Fruit fly (Drosophila melanogaster) whole organism, embryonic: Measurements from ENCODE around the gene CG42671.

Source experiments
- C15 ChIP-seq: fragments of 200-800 bp; sonication (Bioruptor generic); IDR thresholded peaks from 3 replicates; pipeline ENCODE4 v1.3.6; 2022; ENCODE audit warnings: missing biosample characterization, missing genetic modification characterization
- CG10267 ChIP-seq: fragments of 200-800 bp; sonication (Bioruptor generic); optimal IDR thresholded peaks from 2 replicates; lab custom pipeline; 2018; ENCODE audit warnings: missing biosample characterization, mild to moderate bottlenecking, missing genetic modification characterization, moderate library complexity
- CG12155 ChIP-seq: fragments of 200-800 bp; sonication (Bioruptor generic); optimal IDR thresholded peaks from 3 replicates; lab custom pipeline; 2016; ENCODE audit warnings: missing biosample characterization, missing genetic modification characterization
- CG12391 ChIP-seq: fragments of 200-800 bp; sonication (Bioruptor generic); optimal IDR thresholded peaks from 3 replicates; lab custom pipeline; 2018; ENCODE audit warnings: missing biosample characterization, mild to moderate bottlenecking, missing genetic modification characterization, moderate library complexity
- CG13624 ChIP-seq: fragments of 200-800 bp; sonication (Bioruptor generic); optimal IDR thresholded peaks from 2 replicates; lab custom pipeline; 2016; ENCODE audit warnings: missing biosample characterization, missing genetic modification characterization
- CG13775 ChIP-seq: fragments of 200-800 bp; sonication (Bioruptor generic); optimal IDR thresholded peaks from 3 replicates; lab custom pipeline; 2017; ENCODE audit warnings: missing biosample characterization, mild to moderate bottlenecking, missing genetic modification characterization
- CG14710 ChIP-seq: fragments of 200-800 bp; sonication (Bioruptor generic); optimal IDR thresholded peaks from 3 replicates; lab custom pipeline; 2019; ENCODE audit warnings: missing biosample characterization, mild to moderate bottlenecking, missing genetic modification characterization, moderate library complexity
- CG1529 ChIP-seq: fragments of 200-800 bp; sonication (Bioruptor generic); optimal IDR thresholded peaks from 3 replicates; lab custom pipeline; 2018; ENCODE audit warnings: missing biosample characterization, missing genetic modification characterization
- CG15514 ChIP-seq: fragments of 200-800 bp; sonication (Bioruptor generic); optimal IDR thresholded peaks from 3 replicates; lab custom pipeline; 2017; ENCODE audit warnings: missing biosample characterization, missing genetic modification characterization, mild to moderate bottlenecking, moderate library complexity, missing genetic modification reagents
- CG18011 ChIP-seq: fragments of 200-800 bp; sonication (Bioruptor generic); optimal IDR thresholded peaks from 2 replicates; lab custom pipeline; 2017; ENCODE audit warnings: missing biosample characterization, missing genetic modification characterization, mild to moderate bottlenecking, moderate library complexity, missing genotype
- CG18262 ChIP-seq: fragments of 200-800 bp; optimal IDR thresholded peaks from 3 replicates; lab custom pipeline; 2019; ENCODE audit warnings: missing biosample characterization, mild to moderate bottlenecking, missing genetic modification characterization, moderate library complexity
- CG18619 ChIP-seq: fragments of 200-800 bp; sonication (Bioruptor generic); optimal IDR thresholded peaks from 3 replicates; lab custom pipeline; 2017; ENCODE audit warnings: missing biosample characterization, mild to moderate bottlenecking, missing genetic modification characterization
- CG2712 ChIP-seq: fragments of 200-800 bp; optimal IDR thresholded peaks from 3 replicates; lab custom pipeline; 2019; ENCODE audit warnings: missing biosample characterization, mild to moderate bottlenecking, missing genetic modification characterization, moderate library complexity
- CG3065 ChIP-seq: fragments of 200-800 bp; sonication (Bioruptor generic); optimal IDR thresholded peaks from 2 replicates; lab custom pipeline; 2016; ENCODE audit warnings: missing biosample characterization, missing genetic modification characterization
- CG31441 ChIP-seq: fragments of 200-800 bp; sonication (Bioruptor generic); IDR thresholded peaks from 2 replicates; pipeline ENCODE4 v1.3.6; 2022; ENCODE audit warnings: missing biosample characterization, missing genetic modification characterization
- CG3163 ChIP-seq: fragments of 200-800 bp; sonication (Bioruptor generic); optimal IDR thresholded peaks from 3 replicates; lab custom pipeline; 2016; ENCODE audit warnings: missing biosample characterization, missing genetic modification characterization
- CG4854 ChIP-seq: fragments of 200-800 bp; sonication (Bioruptor generic); optimal IDR thresholded peaks from 2 replicates; lab custom pipeline; 2016; ENCODE audit warnings: missing biosample characterization, missing genetic modification characterization, inconsistent platforms
- CG5953 ChIP-seq: fragments of 200-800 bp; sonication (Bioruptor generic); IDR thresholded peaks from 2 replicates; pipeline ENCODE4 v1.3.6; 2022; ENCODE audit warnings: missing biosample characterization, missing genetic modification characterization
- CG6175 ChIP-seq: fragments of 200-800 bp; sonication (Bioruptor generic); IDR thresholded peaks from 3 replicates; pipeline ENCODE4 v1.3.6; 2022; ENCODE audit warnings: missing biosample characterization, missing genetic modification characterization
- CG7556 ChIP-seq: fragments of 200-800 bp; sonication (Bioruptor generic); optimal IDR thresholded peaks from 2 replicates; lab custom pipeline; 2017; ENCODE audit warnings: missing biosample characterization, mild to moderate bottlenecking, missing genetic modification characterization
- CkIIα-i1 ChIP-seq: fragments of 200-800 bp; sonication (Bioruptor generic); IDR thresholded peaks from 2 replicates; pipeline ENCODE4 v1.3.6; 2022; ENCODE audit warnings: missing biosample characterization, missing genetic modification characterization
- Deaf1 ChIP-seq: fragments of 200-800 bp; optimal IDR thresholded peaks from 3 replicates; lab custom pipeline; 2019; ENCODE audit warnings: missing biosample characterization, mild to moderate bottlenecking, missing genetic modification characterization, moderate library complexity
- Dek ChIP-seq: fragments of 200-800 bp; sonication (Bioruptor generic); optimal IDR thresholded peaks from 3 replicates; lab custom pipeline; 2019; ENCODE audit warnings: missing biosample characterization, mild to moderate bottlenecking, missing genetic modification characterization, moderate library complexity
- Fer2 ChIP-seq: fragments of 200-800 bp; sonication (Bioruptor generic); optimal IDR thresholded peaks from 2 replicates; lab custom pipeline; 2018; ENCODE audit warnings: missing biosample characterization, mild to moderate bottlenecking, missing genetic modification characterization, moderate library complexity
- GATAe ChIP-seq: fragments of 200-800 bp; sonication (Bioruptor generic); conservative IDR thresholded peaks from 2 replicates; pipeline ENCODE4 v1.3.6; 2022; ENCODE audit warnings: missing biosample characterization, missing genetic modification characterization
- H15 ChIP-seq: fragments of 200-800 bp; sonication (Bioruptor generic); IDR thresholded peaks from 3 replicates; pipeline ENCODE4 v1.3.6; 2022; ENCODE audit warnings: missing biosample characterization, missing genetic modification characterization
- HLH54F ChIP-seq: fragments of 200-800 bp; sonication (Bioruptor generic); optimal IDR thresholded peaks from 3 replicates; lab custom pipeline; 2016; ENCODE audit warnings: missing biosample characterization, missing genetic modification characterization
- Mad ChIP-seq: fragments of 200-800 bp; sonication (Bioruptor generic); optimal IDR thresholded peaks from 2 replicates; lab custom pipeline; 2016; ENCODE audit warnings: missing biosample characterization, missing genetic modification characterization
- Neu2 ChIP-seq: fragments of 200-800 bp; sonication (Bioruptor generic); optimal IDR thresholded peaks from 3 replicates; lab custom pipeline; 2016; ENCODE audit warnings: missing biosample characterization, missing genetic modification characterization, borderline replicate concordance
- Pdp1 ChIP-seq, 2 experiments: fragments of 200-800 bp; sonication (Bioruptor generic); optimal IDR thresholded peaks; 3 replicates each; lab custom pipeline; 2016; ENCODE audit warnings: missing biosample characterization in 2 of 2, missing genetic modification characterization in 2 of 2, mild to moderate bottlenecking in 1 of 2, moderate library complexity in 1 of 2
- Poxn ChIP-seq: fragments of 200-800 bp; sonication (Bioruptor generic); IDR thresholded peaks from 2 replicates; pipeline ENCODE4 v1.3.6; 2022; ENCODE audit warnings: missing biosample characterization, missing genetic modification characterization
- Ptx1 ChIP-seq: fragments of 200-800 bp; sonication (Bioruptor generic); IDR thresholded peaks from 2 replicates; pipeline ENCODE4 v1.3.6; 2022; ENCODE audit warnings: missing biosample characterization, missing genetic modification characterization
- Rx ChIP-seq: fragments of 200-800 bp; sonication (Bioruptor generic); IDR thresholded peaks from 2 replicates; pipeline ENCODE4 v1.3.6; 2022; ENCODE audit warnings: missing biosample characterization, missing genetic modification characterization
- Six4 ChIP-seq: fragments of 200-800 bp; sonication (Bioruptor generic); optimal IDR thresholded peaks from 2 replicates; lab custom pipeline; 2016; ENCODE audit warnings: missing biosample characterization, missing genetic modification characterization
- ac ChIP-seq: fragments of 200-800 bp; sonication (Bioruptor generic); optimal IDR thresholded peaks from 3 replicates; lab custom pipeline; 2017; ENCODE audit warnings: missing biosample characterization, mild to moderate bottlenecking, missing genetic modification characterization
- grn ChIP-seq: fragments of 200-800 bp; sonication (Bioruptor generic); optimal IDR thresholded peaks from 3 replicates; lab custom pipeline; 2017; ENCODE audit warnings: missing biosample characterization, missing genetic modification characterization
- gsb ChIP-seq: fragments of 200-800 bp; sonication (Bioruptor generic); IDR thresholded peaks from 2 replicates; pipeline ENCODE4 v1.3.6; 2022; ENCODE audit warnings: missing biosample characterization, missing genetic modification characterization
- hb ChIP-seq: fragments of 200-800 bp; sonication (Bioruptor generic); IDR thresholded peaks from 3 replicates; pipeline ENCODE4 v1.3.6; 2022; ENCODE audit warnings: missing biosample characterization, missing genetic modification characterization; ENCODE audit not compliant: partially characterized antibody
- kah ChIP-seq: fragments of 200-800 bp; sonication (Bioruptor generic); optimal IDR thresholded peaks from 2 replicates; lab custom pipeline; 2018; ENCODE audit warnings: missing biosample characterization, mild to moderate bottlenecking, missing genetic modification characterization
- nerfin-2 ChIP-seq: fragments of 200-800 bp; sonication (Bioruptor generic); IDR thresholded peaks from 2 replicates; pipeline ENCODE4 v1.3.6; 2022; ENCODE audit warnings: missing biosample characterization, missing genetic modification characterization; ENCODE audit not compliant: partially characterized antibody
- oc ChIP-seq: fragments of 200-800 bp; sonication (Bioruptor generic); optimal IDR thresholded peaks from 2 replicates; lab custom pipeline; 2018; ENCODE audit warnings: missing biosample characterization, mild to moderate bottlenecking, missing genetic modification characterization, moderate library complexity
- pzg ChIP-seq: fragments of 200-800 bp; sonication (Bioruptor generic); optimal IDR thresholded peaks from 3 replicates; lab custom pipeline; 2018; ENCODE audit warnings: missing biosample characterization, mild to moderate bottlenecking, missing genetic modification characterization, moderate library complexity
- rib ChIP-seq: fragments of 200-800 bp; sonication (Bioruptor generic); IDR thresholded peaks from 2 replicates; pipeline ENCODE4 v1.3.6; 2022; ENCODE audit warnings: missing biosample characterization, missing genetic modification characterization
- sens ChIP-seq: fragments of 200-800 bp; sonication (Bioruptor generic); peaks from one replicate; lab custom pipeline; 2016; ENCODE audit warnings: missing biosample characterization, missing genetic modification characterization
- sisA ChIP-seq: fragments of 200-800 bp; sonication (Bioruptor generic); IDR thresholded peaks from 2 replicates; pipeline ENCODE4 v1.3.6; 2022; ENCODE audit warnings: missing biosample characterization, missing genetic modification characterization
- sqz ChIP-seq: fragments of 200-800 bp; sonication (Bioruptor generic); optimal IDR thresholded peaks from 3 replicates; lab custom pipeline; 2018; ENCODE audit warnings: missing biosample characterization, mild to moderate bottlenecking, missing genetic modification characterization
- wek ChIP-seq: fragments of 200-800 bp; sonication (Bioruptor generic); optimal IDR thresholded peaks from 3 replicates; lab custom pipeline; 2018; ENCODE audit warnings: missing biosample characterization, mild to moderate bottlenecking, missing genetic modification characterization, moderate library complexity
- wor ChIP-seq: fragments of 200-800 bp; sonication (Bioruptor generic); IDR thresholded peaks from 2 replicates; pipeline ENCODE4 v1.3.6; 2022; ENCODE audit warnings: missing biosample characterization, missing genetic modification characterization
- zen2 ChIP-seq: fragments of 200-800 bp; sonication (Bioruptor generic); IDR thresholded peaks from 3 replicates; pipeline ENCODE4 v1.3.6; 2022; ENCODE audit warnings: missing biosample characterization, missing genetic modification characterization; ENCODE audit not compliant: partially characterized antibody
- zf30C ChIP-seq: fragments of 200-800 bp; sonication (Bioruptor generic); optimal IDR thresholded peaks from 3 replicates; lab custom pipeline; 2018; ENCODE audit warnings: missing biosample characterization, mild to moderate bottlenecking, missing genetic modification characterization

CG42671 gene

DNA sequence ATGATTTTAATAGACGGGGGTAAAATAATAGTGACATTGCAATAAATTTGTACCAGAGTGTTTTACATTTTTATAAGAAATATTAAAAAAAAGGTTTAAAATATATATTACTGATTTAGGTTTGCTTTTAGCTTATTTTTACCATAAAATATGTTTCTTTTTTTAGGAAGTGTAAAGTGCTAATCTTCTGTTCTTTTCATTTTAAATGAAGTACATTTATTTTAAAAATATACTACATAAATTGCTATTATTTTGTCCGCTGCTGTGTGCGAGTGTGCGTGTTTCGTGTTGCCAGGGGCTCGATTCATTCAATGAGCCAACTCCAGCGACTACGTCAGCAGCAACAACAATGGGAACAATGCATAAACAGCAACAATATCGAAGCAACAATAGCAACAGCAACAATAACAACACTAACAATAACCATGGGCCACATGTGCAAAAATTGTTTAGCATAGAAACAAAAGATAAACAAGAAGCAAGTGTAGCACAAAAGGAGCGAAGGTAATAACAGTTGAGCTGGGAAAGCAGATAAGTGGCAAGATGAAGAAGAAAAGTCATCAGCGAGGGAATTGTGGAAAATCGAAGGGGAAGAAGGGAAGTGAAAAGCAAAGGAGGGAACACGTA lies 47.3 kb downstream of the CG42671 start (continued):
- TF ChIP-seq Six4 (peak; percentile 54), Fer2 (peak; percentile 35), CG3163 (GFP tag; lab: Kevin White, UChicago) (no peak), oc (tag; lab: Kevin White, UChicago) (peak; percentile 85), CG18011 (GFP tag; lab: Kevin White, UChicago) (peak; percentile 58), CG14710 (tag; lab: Kevin White, UChicago) (peak; percentile 88), wek (GFP tag; lab: Kevin White, UChicago) (no peak), grn (GFP tag; lab: Kevin White, UChicago) (no peak), pzg (no peak), CkIIα-i1 (GFP tag; lab: Robert Waterston, UW) (no peak), CG1529 (peak; percentile 66), H15 (peak; percentile 57; the same call in 1 of the 3 replicates), ac (GFP tag; lab: Kevin White, UChicago) (peak; percentile 67), Poxn (GFP tag; lab: Robert Waterston, UW) (no peak), sqz (GFP tag; lab: Kevin White, UChicago) (peak; percentile 81), CG12155 (GFP tag; lab: Kevin White, UChicago) (peak; percentile 51), kah (peak; percentile 86), CG4854 (GFP tag; lab: Kevin White, UChicago) (peak; percentile 15), CG18619 (GFP tag; lab: Kevin White, UChicago) (peak; percentile 74), hb (no peak), CG5953 (GFP tag; lab: Robert Waterston, UW) (peak; percentile 38; the same call in 1 of the 2 replicates), CG18262 (tag; lab: Kevin White, UChicago) (peak; percentile 91), nerfin-2 (GFP tag; lab: Robert Waterston, UW) (no peak), Rx (GFP tag; lab: Robert Waterston, UW) (peak; percentile 34; the same call in 1 of the 2 replicates), sens (GFP tag; lab: Kevin White, UChicago) (peak; percentile 89), C15 (GFP tag; lab: Robert Waterston, UW) (peak; percentile 34; the same call in 1 of the 3 replicates), Dek (tag; lab: Kevin White, UChicago) (peak; percentile 81), gsb (GFP tag; lab: Robert Waterston, UW) (peak; percentile 46; the same call in 1 of the 2 replicates), CG31441 (peak; percentile 92), CG10267 (peak; percentile 84), rib (GFP tag; lab: Robert Waterston, UW) (no peak), CG12391 (peak; percentile 93), wor (GFP tag; lab: Robert Waterston, UW) (peak; percentile 81), CG13775 (GFP tag; lab: Kevin White, UChicago) (peak; percentile 69), HLH54F (no peak), Deaf1 (tag; lab: Kevin White, UChicago) (peak; percentile 66), Mad (GFP tag; lab: Kevin White, UChicago) (no peak), CG6175 (GFP tag; lab: Robert Waterston, UW) (peak; percentile 29; the same call in 1 of the 3 replicates), Neu2 (GFP tag; lab: Kevin White, UChicago) (no peak), CG15514 (peak; percentile 59), sisA (peak; percentile 81), GATAe (GFP tag; lab: Robert Waterston, UW) (no peak; the same call in 1 of the 2 replicates), CG3065 (GFP tag; lab: Kevin White, UChicago) (no peak), Ptx1 (GFP tag; lab: Robert Waterston, UW) (peak; percentile 93), CG13624 (GFP tag; lab: Kevin White, UChicago) (no peak), zf30C (GFP tag; lab: Kevin White, UChicago) (no peak), CG7556 (GFP tag; lab: Kevin White, UChicago) (peak; percentile 87), zen2 (no peak), CG2712 (tag; lab: Kevin White, UChicago) (peak; percentile 94), Pdp1 (GFP tag; optimal IDR thresholded peaks at IDR 0.05; lab: Kevin White, UChicago) (peak; percentile 4 to 40)
